Fruit fly (Drosophila melanogaster): ENCODE data around the gene CG2258.

Gene CG2258

DNA sequence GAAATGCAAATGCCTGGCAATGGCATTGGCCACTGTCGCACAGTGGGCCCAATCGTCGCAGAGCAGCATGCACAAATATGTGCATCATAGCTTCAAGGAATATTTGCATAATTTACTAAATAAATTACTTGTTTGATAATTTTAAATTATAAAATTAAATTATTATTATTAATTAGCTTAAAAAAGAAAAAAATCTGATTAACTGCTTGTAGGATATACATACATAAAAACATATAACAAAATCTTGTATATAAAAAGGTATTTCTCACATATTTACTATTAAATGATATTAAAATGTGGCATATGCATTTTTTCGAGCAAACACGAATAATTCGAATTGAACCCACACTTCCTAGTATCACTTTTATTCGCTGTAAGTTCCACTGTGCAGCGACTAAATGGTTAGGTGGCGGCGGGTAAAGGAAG is 23.3 kb upstream of the CG2258 start (continued):
- no peak for TF ChIP-seq knrl (GFP tag; IDR thresholded peaks at IDR 0.05; ENCODE audit: partially characterized antibody)
- TF ChIP-seq Ssrp (tag; optimal IDR thresholded peaks at IDR 0.05): peak; percentile 74
- TF ChIP-seq CG10431 (GFP tag; optimal IDR thresholded peaks at IDR 0.05): no peak
- peak; percentile 29 for TF ChIP-seq CG15696 (tag; optimal IDR thresholded peaks at IDR 0.05)
- TF ChIP-seq Hey (tag; optimal IDR thresholded peaks at IDR 0.05): no peak
- no peak for TF ChIP-seq exex (tag; optimal IDR thresholded peaks at IDR 0.05)
- no peak for TF ChIP-seq tx (GFP tag; optimal IDR thresholded peaks at IDR 0.05)
- TF ChIP-seq onecut (GFP tag; IDR thresholded peaks at IDR 0.05): 0 out of 2 replicates have a peak, but pooled peaks have one; percentile 18
- TF ChIP-seq bsh (GFP tag; optimal IDR thresholded peaks at IDR 0.05): peak in 1 of 2 experiments; percentile 60
- TF ChIP-seq az2 (GFP tag; optimal IDR thresholded peaks at IDR 0.05): peak; percentile 47
- TF ChIP-seq rib (GFP tag; IDR thresholded peaks at IDR 0.05): no peak
- no peak for TF ChIP-seq CG12744 (GFP tag; optimal IDR thresholded peaks at IDR 0.05)
- TF ChIP-seq Dek (tag; optimal IDR thresholded peaks at IDR 0.05): no peak
- TF ChIP-seq nerfin-1 (tag; optimal IDR thresholded peaks at IDR 0.05): peak; percentile 43
- no peak for TF ChIP-seq hbn (GFP tag; IDR thresholded peaks at IDR 0.05; ENCODE audit: partially characterized antibody)
- TF ChIP-seq jing (GFP tag; optimal IDR thresholded peaks at IDR 0.05): no peak
- no peak for TF ChIP-seq CTCF (GFP tag; optimal IDR thresholded peaks at IDR 0.05)
- TF ChIP-seq pb (GFP tag; optimal IDR thresholded peaks at IDR 0.05): no peak
- no peak for TF ChIP-seq Ada2b (GFP tag; IDR thresholded peaks at IDR 0.05)
- TF ChIP-seq ase (GFP tag; IDR thresholded peaks at IDR 0.05): no peak
- no peak for TF ChIP-seq CkIIα-i1 (GFP tag; IDR thresholded peaks at IDR 0.05)
- TF ChIP-seq CG17568 (GFP tag; optimal IDR thresholded peaks at IDR 0.05): no peak
- no peak for TF ChIP-seq CG16863 (GFP tag; optimal IDR thresholded peaks at IDR 0.05)
- no peak for TF ChIP-seq CG6765 (GFP tag; optimal IDR thresholded peaks at IDR 0.05)
- TF ChIP-seq CG1024 (GFP tag; IDR thresholded peaks at IDR 0.05): no peak
- TF ChIP-seq CG33213 (GFP tag; optimal IDR thresholded peaks at IDR 0.05): no peak
- no peak for TF ChIP-seq Camta (GFP tag; optimal IDR thresholded peaks at IDR 0.05)
- TF ChIP-seq hb (GFP tag; IDR thresholded peaks at IDR 0.05; ENCODE audit: partially characterized antibody): no peak
- peak; percentile 69 for TF ChIP-seq CG10979 (tag; optimal IDR thresholded peaks at IDR 0.05)
- no peak for TF ChIP-seq Pdp1 (GFP tag; optimal IDR thresholded peaks at IDR 0.05)
- TF ChIP-seq CG14050 (GFP tag; IDR thresholded peaks at IDR 0.05): no peak
- no peak for TF ChIP-seq Dip3 (GFP tag; optimal IDR thresholded peaks at IDR 0.05)
- TF ChIP-seq CG10366 (GFP tag; IDR thresholded peaks at IDR 0.05): peak; percentile 19; the same call in 1 of the 2 replicates
- TF ChIP-seq CG11456 (GFP tag; IDR thresholded peaks at IDR 0.05): no peak
- TF ChIP-seq seq (GFP tag; IDR thresholded peaks at IDR 0.05): no peak
- TF ChIP-seq CG17359 (tag; optimal IDR thresholded peaks at IDR 0.05): peak; percentile 65
- TF ChIP-seq lola (GFP tag; optimal IDR thresholded peaks at IDR 0.05): peak in 1 of 3 experiments; percentile 60
- TF ChIP-seq CG7786 (GFP tag; optimal IDR thresholded peaks at IDR 0.05): no peak
- TF ChIP-seq psq (GFP tag; optimal IDR thresholded peaks at IDR 0.05): no peak
- no peak for TF ChIP-seq Poxn (GFP tag; IDR thresholded peaks at IDR 0.05)
- TF ChIP-seq wor (GFP tag; IDR thresholded peaks at IDR 0.05): no peak
- TF ChIP-seq CG12219 (GFP tag; optimal IDR thresholded peaks at IDR 0.05): no peak
- TF ChIP-seq CG10274 (GFP tag; optimal IDR thresholded peaks at IDR 0.05): no peak
- no peak for TF ChIP-seq CG11695 (GFP tag; IDR thresholded peaks at IDR 0.05)
- 0 out of 3 replicates have a peak, but pooled peaks have one; percentile 29 for TF ChIP-seq CG7357 (GFP tag; IDR thresholded peaks at IDR 0.05)
- TF ChIP-seq lilli (GFP tag; optimal IDR thresholded peaks at IDR 0.05): no peak
- peak; percentile 62 for TF ChIP-seq Abd-B (GFP tag; optimal IDR thresholded peaks at IDR 0.05)
- TF ChIP-seq CG10654 (GFP tag; optimal IDR thresholded peaks at IDR 0.05): peak; percentile 33
- TF ChIP-seq grn (GFP tag; optimal IDR thresholded peaks at IDR 0.05): no peak
- peak; percentile 55 for TF ChIP-seq Drgx (GFP tag; IDR thresholded peaks at IDR 0.05)
- TF ChIP-seq CG6654 (GFP tag; optimal IDR thresholded peaks at IDR 0.05): peak; percentile 38
- peak; percentile 58 for TF ChIP-seq CG8924 (tag; optimal IDR thresholded peaks at IDR 0.05)

All from whole organism, embryonic.